Fruit fly (Drosophila melanogaster) whole organism, embryonic: ENCODE results near the gene CG8419.

ENCODE experiments used
- BEAF-32 ChIP-seq: fragments of 200-800 bp; sonication (Bioruptor generic); optimal IDR thresholded peaks from 3 replicates; lab custom pipeline; 2017; ENCODE audit warnings: missing biosample characterization, missing genetic modification characterization, mild to moderate bottlenecking, moderate library complexity, missing genetic modification reagents
- CG11696 ChIP-seq: fragments of 200-800 bp; sonication (Bioruptor generic); IDR thresholded peaks from 2 replicates; pipeline ENCODE4 v1.3.6; 2022; ENCODE audit warnings: missing biosample characterization, missing genetic modification characterization
- CG12391 ChIP-seq: fragments of 200-800 bp; sonication (Bioruptor generic); optimal IDR thresholded peaks from 3 replicates; lab custom pipeline; 2018; ENCODE audit warnings: missing biosample characterization, mild to moderate bottlenecking, missing genetic modification characterization, moderate library complexity
- CG13123 ChIP-seq: fragments of 200-800 bp; sonication (Bioruptor generic); optimal IDR thresholded peaks from 2 replicates; lab custom pipeline; 2016; ENCODE audit warnings: missing biosample characterization, missing genetic modification characterization
- CG15514 ChIP-seq: fragments of 200-800 bp; sonication (Bioruptor generic); optimal IDR thresholded peaks from 3 replicates; lab custom pipeline; 2017; ENCODE audit warnings: missing biosample characterization, missing genetic modification characterization, mild to moderate bottlenecking, moderate library complexity, missing genetic modification reagents
- CG1603 ChIP-seq: fragments of 200-800 bp; sonication (Bioruptor generic); optimal IDR thresholded peaks from 2 replicates; lab custom pipeline; 2019; ENCODE audit warnings: missing biosample characterization, mild to moderate bottlenecking, missing genetic modification characterization, moderate library complexity
- CG17186 ChIP-seq: fragments of 200-800 bp; sonication (Bioruptor generic); optimal IDR thresholded peaks from 3 replicates; lab custom pipeline; 2017; ENCODE audit warnings: missing biosample characterization, missing genetic modification reagents, missing genetic modification characterization
- CG17568 ChIP-seq: fragments of 200-800 bp; sonication (Bioruptor generic); optimal IDR thresholded peaks from 2 replicates; lab custom pipeline; 2018; ENCODE audit warnings: missing biosample characterization, mild to moderate bottlenecking, missing genetic modification characterization, moderate library complexity
- CG2116 ChIP-seq: fragments of 200-800 bp; sonication (Bioruptor generic); optimal IDR thresholded peaks from 3 replicates; lab custom pipeline; 2018; ENCODE audit warnings: missing biosample characterization, mild to moderate bottlenecking, missing genetic modification characterization
- CG2875 ChIP-seq: fragments of 200-800 bp; sonication (Bioruptor generic); optimal IDR thresholded peaks from 2 replicates; lab custom pipeline; 2017; ENCODE audit warnings: missing biosample characterization, mild to moderate bottlenecking, missing genetic modification characterization, missing genetic modification reagents
- CG31224 ChIP-seq: fragments of 200-800 bp; sonication (Bioruptor generic); IDR thresholded peaks from 2 replicates; pipeline ENCODE4 v1.3.6; 2022; ENCODE audit warnings: missing biosample characterization, missing genetic modification characterization
- CG3281 ChIP-seq: fragments of 200-800 bp; sonication (Bioruptor generic); optimal IDR thresholded peaks from 3 replicates; lab custom pipeline; 2017; ENCODE audit warnings: missing biosample characterization, mild to moderate bottlenecking, missing genetic modification characterization
- CG3995 ChIP-seq: fragments of 200-800 bp; sonication (Bioruptor generic); optimal IDR thresholded peaks from 3 replicates; lab custom pipeline; 2016; ENCODE audit warnings: missing biosample characterization, missing genetic modification characterization
- CG4424 ChIP-seq: fragments of 200-800 bp; sonication (Bioruptor generic); optimal IDR thresholded peaks from 3 replicates; lab custom pipeline; 2016; ENCODE audit warnings: missing biosample characterization, missing genetic modification characterization
- CG4617 ChIP-seq: fragments of 200-800 bp; sonication (Bioruptor generic); optimal IDR thresholded peaks from 3 replicates; lab custom pipeline; 2016; ENCODE audit warnings: missing biosample characterization, missing genetic modification characterization, borderline replicate concordance
- CG8944 ChIP-seq: fragments of 200-800 bp; sonication (Bioruptor generic); optimal IDR thresholded peaks from 3 replicates; lab custom pipeline; 2016; ENCODE audit warnings: missing biosample characterization, missing genetic modification characterization
- CG9437 ChIP-seq: fragments of 200-800 bp; sonication (Bioruptor generic); optimal IDR thresholded peaks from 2 replicates; lab custom pipeline; 2018; ENCODE audit warnings: missing biosample characterization, mild to moderate bottlenecking, missing genetic modification characterization
- CG9876 ChIP-seq: fragments of 200-800 bp; sonication (Bioruptor generic); optimal IDR thresholded peaks from 2 replicates; lab custom pipeline; 2016; ENCODE audit warnings: missing biosample characterization, missing genetic modification characterization
- Dad ChIP-seq: fragments of 200-800 bp; sonication (Bioruptor generic); optimal IDR thresholded peaks from 3 replicates; lab custom pipeline; 2016; ENCODE audit warnings: missing biosample characterization, missing genetic modification characterization
- Dbx ChIP-seq: fragments of 200-800 bp; sonication (Bioruptor generic); IDR thresholded peaks from 3 replicates; pipeline ENCODE4 v1.3.6; 2022; ENCODE audit warnings: missing biosample characterization, missing genetic modification characterization
- Dll ChIP-seq: fragments of 200-800 bp; sonication (Bioruptor generic); IDR thresholded peaks from 4 replicates; pipeline ENCODE4 v1.3.6; 2022; ENCODE audit warnings: missing biosample characterization, missing genetic modification characterization; ENCODE audit not compliant: partially characterized antibody
- Ets65A ChIP-seq: fragments of 200-800 bp; sonication (Bioruptor generic); peaks from one replicate; lab custom pipeline; 2016; ENCODE audit warnings: missing biosample characterization, missing genetic modification characterization
- Fer2 ChIP-seq: fragments of 200-800 bp; sonication (Bioruptor generic); optimal IDR thresholded peaks from 2 replicates; lab custom pipeline; 2018; ENCODE audit warnings: missing biosample characterization, mild to moderate bottlenecking, missing genetic modification characterization, moderate library complexity
- H2.0 ChIP-seq: fragments of 200-800 bp; sonication (Bioruptor generic); IDR thresholded peaks from 2 replicates; pipeline ENCODE4 v1.3.6; 2022; ENCODE audit warnings: missing biosample characterization, missing genetic modification characterization
- HLH4C ChIP-seq: fragments of 200-800 bp; sonication (Bioruptor generic); IDR thresholded peaks from 3 replicates; pipeline ENCODE4 v1.3.6; 2022; ENCODE audit warnings: missing biosample characterization, missing genetic modification characterization; ENCODE audit not compliant: partially characterized antibody
- NFAT ChIP-seq: fragments of 200-800 bp; sonication (Bioruptor generic); IDR thresholded peaks from 2 replicates; pipeline ENCODE4 v1.3.6; 2022; ENCODE audit warnings: missing biosample characterization, missing genetic modification characterization
- Nf-YB ChIP-seq: fragments of 200-800 bp; sonication (Bioruptor generic); optimal IDR thresholded peaks from 3 replicates; lab custom pipeline; 2019; ENCODE audit warnings: missing biosample characterization, mild to moderate bottlenecking, missing genetic modification characterization, moderate library complexity
- Vsx1 ChIP-seq: fragments of 200-800 bp; sonication (Bioruptor generic); optimal IDR thresholded peaks from 2 replicates; lab custom pipeline; 2017; ENCODE audit warnings: missing biosample characterization, mild to moderate bottlenecking, missing genetic modification characterization, missing genetic modification reagents
- bbx ChIP-seq: fragments of 200-800 bp; sonication (Bioruptor generic); IDR thresholded peaks from 2 replicates; pipeline ENCODE4 v1.3.6; 2022; ENCODE audit warnings: missing biosample characterization, missing genetic modification characterization; ENCODE audit not compliant: partially characterized antibody
- cad ChIP-seq: fragments of >200 bp; optimal IDR thresholded peaks from 2 replicates; lab custom pipeline; 2017; ENCODE audit warnings: missing biosample characterization, missing genetic modification characterization
- chinmo ChIP-seq: fragments of 200-800 bp; sonication (Bioruptor generic); IDR thresholded peaks from 4 replicates; pipeline ENCODE4 v1.3.6; 2022; ENCODE audit warnings: missing biosample characterization, missing genetic modification characterization; ENCODE audit not compliant: partially characterized antibody
- dmrt11E ChIP-seq: fragments of 200-800 bp; sonication (Bioruptor generic); optimal IDR thresholded peaks from 3 replicates; lab custom pipeline; 2018; ENCODE audit warnings: missing biosample characterization, mild to moderate bottlenecking, missing genetic modification characterization, moderate library complexity
- ewg ChIP-seq: fragments of 200-800 bp; sonication (Bioruptor generic); optimal IDR thresholded peaks from 3 replicates; lab custom pipeline; 2017; ENCODE audit warnings: mild to moderate bottlenecking, missing biosample characterization, missing genetic modification reagents, missing genetic modification characterization
- eyg ChIP-seq: fragments of 200-800 bp; sonication (Bioruptor generic); optimal IDR thresholded peaks from 3 replicates; lab custom pipeline; 2016; ENCODE audit warnings: missing biosample characterization, missing genetic modification characterization
- gsb ChIP-seq: fragments of 200-800 bp; sonication (Bioruptor generic); IDR thresholded peaks from 2 replicates; pipeline ENCODE4 v1.3.6; 2022; ENCODE audit warnings: missing biosample characterization, missing genetic modification characterization
- gt ChIP-seq: fragments of 200-800 bp; sonication (Bioruptor generic); IDR thresholded peaks from 2 replicates; pipeline ENCODE4 v1.3.6; 2022; ENCODE audit warnings: missing biosample characterization, missing genetic modification characterization
- insv ChIP-seq, 2 experiments: fragments of 200-800 bp; sonication (Bioruptor generic); optimal IDR thresholded peaks; 3 replicates each; lab custom pipeline; 2016 to 2018; ENCODE audit warnings: missing biosample characterization in 2 of 2, missing genetic modification characterization in 2 of 2
- lilli ChIP-seq: fragments of 200-800 bp; sonication (Bioruptor generic); optimal IDR thresholded peaks from 3 replicates; lab custom pipeline; 2016; ENCODE audit warnings: missing biosample characterization, missing genetic modification characterization
- lov ChIP-seq, 2 experiments: fragments of 200-800 bp in 1 of 2; fragments of >200 bp in 1 of 2; sonication (Bioruptor generic) in 1 of 2; IDR thresholded peaks in 1 of 2; optimal IDR thresholded peaks in 1 of 2; 2 replicates in 1 of 2; 3 replicates in 1 of 2; pipeline versions ENCODE4 v1.3.6 to Lab custom; 2017 to 2022; ENCODE audit warnings: missing biosample characterization in 1 of 2, missing genetic modification characterization in 1 of 2
- nerfin-2 ChIP-seq: fragments of 200-800 bp; sonication (Bioruptor generic); IDR thresholded peaks from 2 replicates; pipeline ENCODE4 v1.3.6; 2022; ENCODE audit warnings: missing biosample characterization, missing genetic modification characterization; ENCODE audit not compliant: partially characterized antibody
- oc ChIP-seq: fragments of 200-800 bp; sonication (Bioruptor generic); optimal IDR thresholded peaks from 2 replicates; lab custom pipeline; 2018; ENCODE audit warnings: missing biosample characterization, mild to moderate bottlenecking, missing genetic modification characterization, moderate library complexity
- pita ChIP-seq: fragments of 200-800 bp; sonication (Bioruptor generic); optimal IDR thresholded peaks from 2 replicates; lab custom pipeline; 2017; ENCODE audit warnings: missing biosample characterization, mild to moderate bottlenecking, missing genetic modification characterization
- run ChIP-seq: fragments of 200-800 bp; sonication (Bioruptor generic); optimal IDR thresholded peaks from 3 replicates; lab custom pipeline; 2018; ENCODE audit warnings: missing biosample characterization, mild to moderate bottlenecking, missing genetic modification characterization
- sc ChIP-seq, 3 experiments: fragments of >200 bp in 2 of 3; fragments of 200-800 bp in 1 of 3; sonication (Bioruptor generic) in 1 of 3; optimal IDR thresholded peaks; 2 replicates in 2 of 3; 3 replicates in 1 of 3; lab custom pipeline; 2017; ENCODE audit warnings: mild to moderate bottlenecking in 1 of 3, missing biosample characterization in 1 of 3, missing genetic modification characterization in 1 of 3, missing genetic modification reagents in 1 of 3
- shn ChIP-seq: fragments of 200-800 bp; sonication (Bioruptor generic); optimal IDR thresholded peaks from 3 replicates; lab custom pipeline; 2016; ENCODE audit warnings: missing biosample characterization, missing genetic modification characterization
- sug ChIP-seq: fragments of 200-800 bp; optimal IDR thresholded peaks from 2 replicates; lab custom pipeline; 2019; ENCODE audit warnings: missing biosample characterization, mild to moderate bottlenecking, missing genetic modification characterization, moderate library complexity
- tna ChIP-seq: fragments of 200-800 bp; sonication (Bioruptor generic); IDR thresholded peaks from 2 replicates; pipeline ENCODE4 v1.3.6; 2022; ENCODE audit warnings: missing biosample characterization, missing genetic modification characterization; ENCODE audit not compliant: partially characterized antibody
- tup ChIP-seq: fragments of 200-800 bp; sonication (Bioruptor generic); optimal IDR thresholded peaks from 2 replicates; lab custom pipeline; 2016; ENCODE audit warnings: missing biosample characterization, mild to moderate bottlenecking, missing genetic modification characterization, moderate library complexity

CG8419 gene

dm6 chr2L:8239712-8240245 is 33.8 kb downstream of the CG8419 start, which contains the start of gene Pvr (continued):
- TF ChIP-seq cad (GFP tag; lab: Kevin White, UChicago) (no peak), bbx (GFP tag; lab: Robert Waterston, UW) (peak; percentile 97), eyg (GFP tag; lab: Kevin White, UChicago) (no peak), Dll (GFP tag; lab: Robert Waterston, UW) (peak; percentile 97), CG11696 (no peak), H2.0 (no peak), shn (GFP tag; lab: Kevin White, UChicago) (no peak), sc (optimal IDR thresholded peaks at IDR 0.05; lab: Kevin White, UChicago) (no peak), sc (GFP tag; optimal IDR thresholded peaks at IDR 0.05; lab: Kevin White, UChicago) (no peak), insv (GFP tag; optimal IDR thresholded peaks at IDR 0.05; lab: Kevin White, UChicago) (no peak), sug (no peak), run (tag; lab: Kevin White, UChicago) (no peak), nerfin-2 (peak; percentile 89), CG9437 (GFP tag; lab: Kevin White, UChicago) (peak; percentile 50), CG9876 (GFP tag; lab: Kevin White, UChicago) (no peak), Ets65A (GFP tag; lab: Kevin White, UChicago) (no peak), dmrt11E (tag; lab: Kevin White, UChicago) (no peak), CG31224 (GFP tag; lab: Robert Waterston, UW) (no peak), CG15514 (GFP tag; lab: Kevin White, UChicago) (peak; percentile 71), CG12391 (tag; lab: Kevin White, UChicago) (peak; percentile 2), Nf-YB (no peak), HLH4C (GFP tag; lab: Robert Waterston, UW) (peak; percentile 97), CG2875 (GFP tag; lab: Kevin White, UChicago) (no peak), CG8944 (GFP tag; lab: Kevin White, UChicago) (no peak), CG13123 (GFP tag; lab: Kevin White, UChicago) (no peak), CG4617 (GFP tag; lab: Kevin White, UChicago) (no peak), Dad (GFP tag; lab: Kevin White, UChicago) (peak; percentile 23), CG3995 (GFP tag; lab: Kevin White, UChicago) (peak; percentile 93), Fer2 (tag; lab: Kevin White, UChicago) (no peak), Dbx (GFP tag; lab: Robert Waterston, UW) (peak; percentile 22; the same call in 1 of the 3 replicates), lilli (GFP tag; lab: Kevin White, UChicago) (peak; percentile 24), CG4424 (no peak), Vsx1 (GFP tag; lab: Kevin White, UChicago) (no peak), ewg (no peak), CG3281 (GFP tag; lab: Kevin White, UChicago) (peak; percentile 3), CG1603 (no peak), NFAT (GFP tag; lab: Robert Waterston, UW) (no peak), chinmo (GFP tag; lab: Robert Waterston, UW) (peak; percentile 94), lov (optimal IDR thresholded peaks at IDR 0.05; lab: Kevin White, UChicago) (no peak), lov (GFP tag; IDR thresholded peaks at IDR 0.05; lab: Robert Waterston, UW) (no peak), CG2116 (GFP tag; lab: Kevin White, UChicago) (peak; percentile 69), BEAF-32 (GFP tag; lab: Kevin White, UChicago) (peak; percentile 95), CG17186 (GFP tag; lab: Kevin White, UChicago) (peak; percentile 65), tna (GFP tag; lab: Robert Waterston, UW) (peak; percentile 89), CG17568 (no peak), gt (GFP tag; lab: Robert Waterston, UW) (no peak), pita (no peak), tup (GFP tag; lab: Kevin White, UChicago) (no peak), gsb (GFP tag; lab: Robert Waterston, UW) (no peak), oc (tag; lab: Kevin White, UChicago) (no peak)
